Fruit fly (Drosophila melanogaster): ENCODE results near the gene CG14355.

DNA sequence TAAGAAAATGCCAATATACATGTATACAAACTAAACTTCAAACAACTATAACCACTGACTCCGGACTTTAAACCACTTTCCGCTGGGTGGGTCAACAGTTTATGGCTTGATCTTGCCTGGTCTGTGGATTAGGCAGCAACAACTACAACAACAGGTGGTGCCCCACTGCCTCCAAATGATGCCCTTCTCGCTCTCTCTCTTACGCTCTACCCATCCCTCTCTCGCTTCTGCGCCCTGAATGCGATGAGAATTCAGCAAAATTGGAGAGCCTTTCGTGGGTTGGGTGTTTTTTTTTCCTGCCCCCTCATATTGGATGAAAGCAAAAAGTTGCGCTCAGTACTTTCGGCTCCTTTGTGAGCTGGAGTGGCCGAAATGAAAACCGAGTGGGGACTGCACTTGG is 10.8 kb downstream of the CG14355 start:
- TF ChIP-seq CG33017 (tag; optimal IDR thresholded peaks at IDR 0.05) = no peak
- no peak for TF ChIP-seq Clk (GFP tag; optimal IDR thresholded peaks at IDR 0.05)
- TF ChIP-seq CG14711 (tag; optimal IDR thresholded peaks at IDR 0.05) = no peak

Measured in whole organism, adult.